Fruit fly (Drosophila melanogaster): ENCODE data around the gene CG4198.

Gene CG4198

DNA sequence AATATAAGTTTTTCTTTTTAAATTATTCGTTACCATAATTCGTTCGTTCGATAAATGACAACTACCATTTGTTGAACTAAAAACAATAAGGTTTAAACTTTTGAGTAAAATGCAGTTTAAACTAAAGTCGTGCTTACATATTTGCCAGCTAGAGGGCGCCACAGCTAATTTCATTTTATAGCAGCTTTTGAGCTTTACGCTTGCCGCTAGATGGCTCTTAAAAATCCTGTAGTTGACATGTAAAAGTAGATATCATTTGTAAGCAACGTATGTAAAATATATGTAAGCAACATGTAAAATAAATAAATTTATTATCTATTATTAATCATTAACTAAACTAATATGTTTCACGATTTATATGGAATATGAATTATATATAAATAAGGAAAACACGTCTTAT, 23.4 kb upstream of the CG4198 start (continued):
- TF ChIP-seq CG16813 (GFP tag; IDR thresholded peaks at IDR 0.05; ENCODE audit: partially characterized antibody) (peak; percentile 61), CG9609 (GFP tag; optimal IDR thresholded peaks at IDR 0.05) (no peak), gcm (GFP tag; optimal IDR thresholded peaks at IDR 0.05) (no peak), crp (GFP tag; optimal IDR thresholded peaks at IDR 0.05) (no peak), cato (GFP tag; optimal IDR thresholded peaks at IDR 0.05; ENCODE audit: borderline replicate concordance) (no peak), CG17328 (GFP tag; IDR thresholded peaks at IDR 0.05) (no peak), PHDP (tag; optimal IDR thresholded peaks at IDR 0.05) (peak; percentile 20), CG13296 (GFP tag; optimal IDR thresholded peaks at IDR 0.05) (no peak), grn (GFP tag; optimal IDR thresholded peaks at IDR 0.05) (no peak), BtbVII (GFP tag; optimal IDR thresholded peaks at IDR 0.05) (no peak), CG13775 (GFP tag; optimal IDR thresholded peaks at IDR 0.05) (no peak), Atf6 (GFP tag; IDR thresholded peaks at IDR 0.05) (no peak), jigr1 (GFP tag; IDR thresholded peaks at IDR 0.05) (no peak), CG10366 (GFP tag; IDR thresholded peaks at IDR 0.05) (no peak), CHES-1-like (GFP tag; optimal IDR thresholded peaks at IDR 0.05) (no peak), CG12299 (tag; optimal IDR thresholded peaks at IDR 0.05) (no peak), mam (GFP tag; optimal IDR thresholded peaks at IDR 0.05) (no peak), CG13287 (GFP tag; IDR thresholded peaks at IDR 0.05; ENCODE audit: partially characterized antibody) (no peak), CG11723 (GFP tag; optimal IDR thresholded peaks at IDR 0.05) (no peak), cg (GFP tag; optimal IDR thresholded peaks at IDR 0.05) (no peak), CG2875 (GFP tag; optimal IDR thresholded peaks at IDR 0.05) (no peak), CG17385 (GFP tag; optimal IDR thresholded peaks at IDR 0.05) (no peak), CG14050 (GFP tag; IDR thresholded peaks at IDR 0.05) (no peak), tup (GFP tag; optimal IDR thresholded peaks at IDR 0.05) (no peak), btn (GFP tag; optimal IDR thresholded peaks at IDR 0.05) (no peak), ato (GFP tag; IDR thresholded peaks at IDR 0.05; ENCODE audit: partially characterized antibody) (no peak), CG32532 (GFP tag; IDR thresholded peaks at IDR 0.05) (peak; percentile 55), trem (tag; optimal IDR thresholded peaks at IDR 0.05) (no peak), HLH4C (GFP tag; IDR thresholded peaks at IDR 0.05; ENCODE audit: partially characterized antibody) (no peak; the same call in 2 of the 3 replicates), CG14667 (GFP tag; IDR thresholded peaks at IDR 0.05) (no peak), jumu (GFP tag; optimal IDR thresholded peaks at IDR 0.05) (no peak), Atf-2 (GFP tag; optimal IDR thresholded peaks at IDR 0.05) (no peak), fd3F (GFP tag; optimal IDR thresholded peaks at IDR 0.05) (no peak), fu2 (GFP tag; optimal IDR thresholded peaks at IDR 0.05) (no peak), Oli (tag; optimal IDR thresholded peaks at IDR 0.05) (no peak), gro (GFP tag; optimal IDR thresholded peaks at IDR 0.05) (no peak), CG17359 (tag; optimal IDR thresholded peaks at IDR 0.05) (no peak), CG8290 (GFP tag; optimal IDR thresholded peaks at IDR 0.05) (no peak), CG8290 (tag; optimal IDR thresholded peaks at IDR 0.05) (no peak), CoRest (tag; optimal IDR thresholded peaks at IDR 0.05) (peak; percentile 4), CG30403 (GFP tag; optimal IDR thresholded peaks at IDR 0.05) (no peak), CG15696 (tag; optimal IDR thresholded peaks at IDR 0.05) (no peak), sug (tag; optimal IDR thresholded peaks at IDR 0.05) (peak; percentile 5), hkb (optimal IDR thresholded peaks at IDR 0.05) (no peak), hkb (GFP tag; IDR thresholded peaks at IDR 0.05) (no peak), CG4730 (GFP tag; IDR thresholded peaks at IDR 0.05) (no peak), CG12659 (GFP tag; optimal IDR thresholded peaks at IDR 0.05) (no peak), CG7963 (GFP tag; IDR thresholded peaks at IDR 0.05; ENCODE audit: partially characterized antibody) (no peak), CG11398 (GFP tag; optimal IDR thresholded peaks at IDR 0.05) (no peak), sd (tag; optimal IDR thresholded peaks at IDR 0.05) (no peak), hth (optimal IDR thresholded peaks at IDR 0.05) (no peak), twi (tag; optimal IDR thresholded peaks at IDR 0.05) (no peak)
